Worm (Caenorhabditis elegans) whole organism, L4 larva: ENCODE results near the gene clec-227.

Experiments
- D1046.2 ChIP-seq: fragments of 200-800 bp; sonication (Bioruptor generic); IDR thresholded peaks from 2 replicates; pipeline ENCODE4 v1.3.6; 2022; ENCODE audit warnings: missing genetic modification characterization, missing compliant biosample characterization
- F26F4.8 ChIP-seq: fragments of 200-800 bp; sonication (Bioruptor generic); conservative IDR thresholded peaks from 2 replicates; pipeline ENCODE4 v1.3.6; 2022; ENCODE audit warnings: missing genetic modification characterization, missing compliant biosample characterization
- F44E2.7 ChIP-seq: fragments of 200-800 bp; sonication (Bioruptor generic); IDR thresholded peaks from 2 replicates; pipeline ENCODE4 v2.1.2; 2022; ENCODE audit warnings: missing genetic modification characterization, missing compliant biosample characterization
- R02D3.7 ChIP-seq: fragments of 150-350 bp; sonication (generic microtip); optimal IDR thresholded peaks from 3 replicates; lab custom pipeline; 2014; ENCODE audit warnings: missing biosample characterization, missing genetic modification characterization
- Y75B8A.6 ChIP-seq: fragments of 200-800 bp; sonication (Bioruptor generic); IDR thresholded peaks from 2 replicates; pipeline ENCODE4 v1.3.6; 2022; ENCODE audit warnings: missing genetic modification reagents, missing genetic modification characterization, missing compliant biosample characterization
- ZK337.2 ChIP-seq: fragments of 200-800 bp; sonication (Bioruptor generic); IDR thresholded peaks from 2 replicates; pipeline ENCODE4 v1.3.6; 2022; ENCODE audit warnings: missing genetic modification reagents, missing genetic modification characterization, missing compliant biosample characterization
- aha-1 ChIP-seq: fragments of 150-350 bp; peaks from one replicate; lab custom pipeline; 2014; ENCODE audit warnings: missing biosample characterization, missing genetic modification characterization
- arid-1 ChIP-seq: fragments of 200-800 bp; sonication (Bioruptor generic); conservative IDR thresholded peaks from 2 replicates; pipeline ENCODE4 v1.3.6; 2022; ENCODE audit warnings: missing genetic modification reagents, missing genetic modification characterization, missing compliant biosample characterization
- attf-4 ChIP-seq: sonication (generic microtip); optimal IDR thresholded peaks from 3 replicates; lab custom pipeline; 2017; ENCODE audit warnings: missing biosample characterization, missing genetic modification characterization
- ceh-28 ChIP-seq: fragments of 150-350 bp; optimal IDR thresholded peaks from 2 replicates; lab custom pipeline; 2014; ENCODE audit warnings: missing biosample characterization, missing genetic modification reagents, missing genetic modification characterization
- daf-16 ChIP-seq, 3 experiments: sonication (generic microtip); optimal IDR thresholded peaks; 2 replicates each; lab custom pipeline; 2016 to 2017; ENCODE audit warnings: missing genetic modification characterization in 3 of 3, missing genetic modification reagents in 3 of 3, mild to moderate bottlenecking in 2 of 3, missing compliant biosample characterization in 2 of 3, missing biosample characterization in 1 of 3, moderate library complexity in 1 of 3
- daf-8 ChIP-seq: fragments of 200-800 bp; sonication (Bioruptor generic); IDR thresholded peaks from 2 replicates; pipeline ENCODE4 v1.3.6; 2022; ENCODE audit warnings: missing genetic modification characterization, missing compliant biosample characterization
- dmd-9 ChIP-seq: fragments of 200-800 bp; sonication (Bioruptor generic); IDR thresholded peaks from 2 replicates; pipeline ENCODE4 v1.3.6; 2022; ENCODE audit warnings: missing genetic modification reagents, missing genetic modification characterization, missing compliant biosample characterization
- dpl-1 ChIP-seq: fragments of 150-350 bp; optimal IDR thresholded peaks from 2 replicates; lab custom pipeline; 2014; ENCODE audit warnings: missing biosample characterization, missing genetic modification reagents, missing genetic modification characterization
- egl-43 ChIP-seq: fragments of 200-800 bp; sonication (Bioruptor generic); IDR thresholded peaks from 2 replicates; pipeline ENCODE4 v1.3.6; 2022; ENCODE audit warnings: missing genetic modification reagents, missing genetic modification characterization, missing compliant biosample characterization
- gei-8 ChIP-seq: fragments of 200-800 bp; sonication (Bioruptor generic); optimal IDR thresholded peaks from 2 replicates; lab custom pipeline; 2018; ENCODE audit warnings: mild to moderate bottlenecking, missing genetic modification characterization, missing compliant biosample characterization
- hlh-30 ChIP-seq: sonication (generic microtip); optimal IDR thresholded peaks from 2 replicates; lab custom pipeline; 2017; ENCODE audit warnings: antibody characterized with exemption, mild to moderate bottlenecking, missing genetic modification characterization, missing compliant biosample characterization; ENCODE audit not compliant: insufficient read depth
- hmg-1.1 ChIP-seq: fragments of 200-800 bp; sonication (Bioruptor generic); IDR thresholded peaks from 2 replicates; pipeline ENCODE4 v1.3.6; 2022; ENCODE audit warnings: missing genetic modification reagents, missing genetic modification characterization, missing compliant biosample characterization
- lim-7 ChIP-seq: fragments of 200-800 bp; sonication (Bioruptor generic); IDR thresholded peaks from 2 replicates; pipeline ENCODE4 v1.3.6; 2022; ENCODE audit warnings: missing genetic modification characterization, missing compliant biosample characterization
- lin-1 ChIP-seq: fragments of 200-800 bp; sonication (Bioruptor generic); IDR thresholded peaks from 2 replicates; pipeline ENCODE4 v1.3.6; 2022; ENCODE audit warnings: missing genetic modification reagents, missing genetic modification characterization, missing compliant biosample characterization
- lin-13 ChIP-seq: fragments of 150-350 bp; optimal IDR thresholded peaks from 2 replicates; lab custom pipeline; 2014; ENCODE audit warnings: missing biosample characterization, missing genetic modification reagents, missing genetic modification characterization
- lin-15B ChIP-seq: fragments of 150-350 bp; sonication (generic microtip); optimal IDR thresholded peaks from 3 replicates; lab custom pipeline; 2014; ENCODE audit warnings: missing biosample characterization, missing genetic modification characterization
- nhr-11 ChIP-seq: fragments of 150-350 bp; optimal IDR thresholded peaks from 2 replicates; lab custom pipeline; 2014; ENCODE audit warnings: missing biosample characterization, missing genetic modification characterization
- nhr-111 ChIP-seq: fragments of 200-800 bp; sonication (Bioruptor generic); optimal IDR thresholded peaks from 2 replicates; lab custom pipeline; 2018; ENCODE audit warnings: mild to moderate bottlenecking, missing genetic modification characterization, missing compliant biosample characterization
- nhr-41 ChIP-seq: fragments of 200-800 bp; sonication (Bioruptor generic); IDR thresholded peaks from 2 replicates; pipeline ENCODE4 v1.3.6; 2022; ENCODE audit warnings: missing genetic modification reagents, missing genetic modification characterization, missing compliant biosample characterization
- nhr-48 ChIP-seq: sonication (generic microtip); optimal IDR thresholded peaks from 2 replicates; lab custom pipeline; 2016; ENCODE audit warnings: mild to moderate bottlenecking, missing genetic modification characterization, missing compliant biosample characterization
- nhr-76 ChIP-seq: fragments of 150-350 bp; optimal IDR thresholded peaks from 2 replicates; lab custom pipeline; 2014; ENCODE audit warnings: missing biosample characterization, missing genetic modification characterization
- nhr-77 ChIP-seq: fragments of 150-350 bp; optimal IDR thresholded peaks from 2 replicates; lab custom pipeline; 2014; ENCODE audit warnings: missing biosample characterization, missing genetic modification characterization
- pqm-1 ChIP-seq: sonication (generic microtip); optimal IDR thresholded peaks from 2 replicates; lab custom pipeline; 2017; ENCODE audit warnings: missing biosample characterization, missing genetic modification characterization
- sdz-12 ChIP-seq: fragments of 200-800 bp; sonication (Bioruptor generic); optimal IDR thresholded peaks from 2 replicates; lab custom pipeline; 2018; ENCODE audit warnings: mild to moderate bottlenecking, missing genetic modification characterization, missing compliant biosample characterization
- set-16 ChIP-seq: fragments of 200-800 bp; sonication (Bioruptor generic); IDR thresholded peaks from 2 replicates; pipeline ENCODE4 v1.3.6; 2022; ENCODE audit warnings: missing genetic modification reagents, missing genetic modification characterization, missing compliant biosample characterization
- skn-1 ChIP-seq: fragments of 150-350 bp; optimal IDR thresholded peaks from 2 replicates; lab custom pipeline; 2014; ENCODE audit warnings: missing biosample characterization, missing genetic modification characterization
- spr-3 ChIP-seq: fragments of 200-800 bp; sonication (Bioruptor generic); optimal IDR thresholded peaks from 2 replicates; lab custom pipeline; 2018; ENCODE audit warnings: mild to moderate bottlenecking, missing genetic modification characterization, missing compliant biosample characterization
- unc-62 ChIP-seq, 3 experiments: fragments of 150-350 bp in 1 of 3; sonication (generic microtip); optimal IDR thresholded peaks in 2 of 3; peaks in 1 of 3; 1 replicate in 1 of 3; 2 replicates in 2 of 3; lab custom pipeline; 2014 to 2017; ENCODE audit warnings: missing biosample characterization in 3 of 3, missing genetic modification characterization in 3 of 3, missing genetic modification reagents in 3 of 3, missing genotype in 1 of 3
- vab-7 ChIP-seq: fragments of 200-800 bp; sonication (Bioruptor generic); IDR thresholded peaks from 2 replicates; pipeline ENCODE4 v1.3.6; 2022; ENCODE audit warnings: missing genetic modification reagents, missing genetic modification characterization, missing compliant biosample characterization
- zfp-3 ChIP-seq: fragments of 200-800 bp; sonication (Bioruptor generic); conservative IDR thresholded peaks from 2 replicates; pipeline ENCODE4 v1.3.6; 2022; ENCODE audit warnings: missing genetic modification reagents, missing genetic modification characterization, missing compliant biosample characterization
- zip-2 ChIP-seq: fragments of 150-350 bp; optimal IDR thresholded peaks from 2 replicates; lab custom pipeline; 2014; ENCODE audit warnings: missing biosample characterization, missing genetic modification characterization
- ztf-7 ChIP-seq: fragments of 150-350 bp; optimal IDR thresholded peaks from 2 replicates; lab custom pipeline; 2014; ENCODE audit warnings: missing biosample characterization, missing genetic modification characterization

Gene clec-227

DNA sequence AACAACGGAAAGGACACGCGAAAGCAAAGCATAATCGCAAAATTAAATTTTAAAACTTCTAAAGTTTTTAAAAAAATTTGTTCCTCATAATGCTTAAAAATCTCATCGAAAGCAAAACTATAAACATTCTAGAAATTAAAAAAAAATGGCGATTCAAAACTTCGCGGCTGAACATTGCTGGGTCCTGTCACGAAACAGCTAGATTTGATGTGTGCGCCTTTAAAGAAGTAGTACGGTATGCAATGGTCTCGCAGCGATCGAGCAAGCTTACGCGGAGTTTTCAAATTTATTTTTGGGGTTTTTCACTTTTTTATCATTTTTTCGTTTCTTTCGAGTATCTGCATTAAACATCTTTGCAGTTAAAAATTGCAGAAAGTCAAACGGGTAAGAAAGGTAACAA is 15.3 kb upstream of the clec-227 start, which contains the start of gene coh-3 (continued):
- TF ChIP-seq dpl-1 (GFP tag; lab: Kevin White, UChicago) = no peak
- TF ChIP-seq nhr-77 (tag; lab: Kevin White, UChicago) = no peak
- TF ChIP-seq attf-4 (tag; lab: Kevin White, UChicago) = no peak
- TF ChIP-seq F26F4.8 (GFP tag; lab: Robert Waterston, UW) = no peak
- no peak for TF ChIP-seq nhr-48 (tag; lab: Kevin White, UChicago)
- no peak for TF ChIP-seq nhr-11
- no peak for TF ChIP-seq lim-7 (GFP tag; lab: Robert Waterston, UW)
- no peak for TF ChIP-seq Y75B8A.6 (GFP tag; lab: Robert Waterston, UW)
- TF ChIP-seq R02D3.7 (tag; lab: Kevin White, UChicago) = no peak
- no peak for TF ChIP-seq nhr-76 (tag; lab: Kevin White, UChicago)

DNA sequence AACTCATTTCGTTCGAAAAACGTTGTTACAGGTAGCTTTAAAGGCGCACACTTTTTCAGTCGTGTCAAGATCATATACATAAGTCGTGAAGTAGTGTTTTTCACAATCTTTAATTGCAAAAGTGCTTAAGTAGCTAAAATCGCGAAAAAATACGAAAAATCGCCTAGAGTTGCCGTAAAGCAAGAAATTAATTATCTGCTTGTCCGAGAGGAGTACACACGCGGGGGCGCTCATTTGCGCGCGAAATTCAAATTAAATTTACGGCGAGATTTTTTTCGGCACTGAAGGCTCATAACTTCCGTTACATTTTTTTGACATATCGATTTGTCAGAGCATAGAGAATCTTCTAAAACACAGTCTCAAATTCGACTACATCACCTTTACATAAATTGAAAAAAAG is 12.2 kb upstream of the clec-227 start:
- no peak for TF ChIP-seq lim-7 (GFP tag; lab: Robert Waterston, UW)
- TF ChIP-seq hmg-1.1 (GFP tag; lab: Robert Waterston, UW) = no peak
- TF ChIP-seq arid-1 (GFP tag; lab: Robert Waterston, UW) = no peak
- TF ChIP-seq nhr-41 (GFP tag; lab: Robert Waterston, UW) = no peak
- TF ChIP-seq D1046.2 (GFP tag; lab: Robert Waterston, UW) = no peak
- no peak for TF ChIP-seq skn-1 (tag; lab: Kevin White, UChicago)
- no peak for TF ChIP-seq ztf-7 (tag; lab: Kevin White, UChicago)
- TF ChIP-seq daf-16 (GFP tag; optimal IDR thresholded peaks at IDR 0.05; lab: Kevin White, UChicago) = no peak
- TF ChIP-seq daf-16 (tag; optimal IDR thresholded peaks at IDR 0.05; lab: Kevin White, UChicago) = no peak
- no peak for TF ChIP-seq lin-15B (tag; lab: Kevin White, UChicago)
- no peak for TF ChIP-seq F44E2.7 (GFP tag; lab: Robert Waterston, UW)
- TF ChIP-seq attf-4 (tag; lab: Kevin White, UChicago) = no peak
- no peak for TF ChIP-seq gei-8 (GFP tag; lab: Kevin White, UChicago)
- no peak for TF ChIP-seq lin-13 (GFP tag; lab: Kevin White, UChicago)
- TF ChIP-seq zfp-3 (GFP tag; lab: Robert Waterston, UW) = no peak
- TF ChIP-seq lin-1 (GFP tag; lab: Robert Waterston, UW) = no peak
- TF ChIP-seq dmd-9 = no peak
- TF ChIP-seq F26F4.8 (GFP tag; lab: Robert Waterston, UW) = no peak
- TF ChIP-seq sdz-12 (GFP tag; lab: Kevin White, UChicago) = no peak
- no peak for TF ChIP-seq unc-62 (GFP tag; optimal IDR thresholded peaks at IDR 0.05 in 1 of 2; lab: Kevin White, UChicago)
- no peak for TF ChIP-seq unc-62 (tag; optimal IDR thresholded peaks at IDR 0.05; lab: Kevin White, UChicago)
- TF ChIP-seq, all 104 proteins: peak for 0

ce11 chrV:14460615-14461102 is 11.7 kb upstream of the clec-227 start, which contains the start of gene F08H9.2:
Gene F08H9.2 (plus strand): TSS chrV:14460665.
- TF ChIP-seq hlh-30 (tag; lab: Kevin White, UChicago) (no peak), ztf-7 (tag; lab: Kevin White, UChicago) (no peak), ZK337.2 (GFP tag; lab: Robert Waterston, UW) (no peak), unc-62 (GFP tag; optimal IDR thresholded peaks at IDR 0.05 in 1 of 2; lab: Kevin White, UChicago) (peak in 1 of 2 experiments; percentile 56), unc-62 (tag; optimal IDR thresholded peaks at IDR 0.05; lab: Kevin White, UChicago) (no peak), set-16 (GFP tag; lab: Robert Waterston, UW) (peak; percentile 72)

DNA sequence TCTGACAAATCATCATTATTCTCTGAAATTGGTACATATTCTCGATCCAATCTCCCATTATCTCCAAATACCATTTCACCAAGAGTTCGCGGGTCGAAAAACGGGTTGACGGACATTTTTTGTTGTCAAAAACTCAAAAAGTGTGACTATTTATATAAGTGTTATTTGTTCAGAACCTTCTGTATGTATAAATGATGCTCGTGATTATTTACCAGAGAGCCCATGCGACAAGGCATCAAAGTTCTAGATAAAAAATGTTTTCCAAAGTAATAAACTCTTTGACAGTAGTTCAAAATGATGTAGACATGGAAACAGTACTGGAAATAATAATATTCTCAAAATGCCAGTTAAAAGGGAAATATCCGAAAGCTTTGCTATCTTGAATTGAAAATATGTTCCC is 9.7 kb upstream of the clec-227 start:
- no peak for TF ChIP-seq vab-7 (GFP tag; lab: Robert Waterston, UW)
- TF ChIP-seq nhr-111 (GFP tag; lab: Kevin White, UChicago) = no peak
- TF ChIP-seq nhr-41 (GFP tag; lab: Robert Waterston, UW) = no peak
- no peak for TF ChIP-seq zfp-3 (GFP tag; lab: Robert Waterston, UW)
- no peak for TF ChIP-seq daf-16 (GFP tag; optimal IDR thresholded peaks at IDR 0.05; lab: Kevin White, UChicago)
- peak; percentile 58 for TF ChIP-seq daf-16 (tag; optimal IDR thresholded peaks at IDR 0.05; lab: Kevin White, UChicago)
- TF ChIP-seq aha-1 = peak; percentile 71
- TF ChIP-seq lim-7 (GFP tag; lab: Robert Waterston, UW) = no peak
- TF ChIP-seq daf-8 (GFP tag; lab: Robert Waterston, UW) = no peak
- TF ChIP-seq arid-1 (GFP tag; lab: Robert Waterston, UW) = no peak
- TF ChIP-seq spr-3 (GFP tag; lab: Kevin White, UChicago) = no peak
- TF ChIP-seq pqm-1 (tag; lab: Kevin White, UChicago) = no peak
- TF ChIP-seq ceh-28 (tag; lab: Kevin White, UChicago) = no peak
- TF ChIP-seq zip-2 (tag; lab: Kevin White, UChicago) = no peak
- TF ChIP-seq egl-43 (GFP tag; lab: Robert Waterston, UW) = no peak
